Worm (Caenorhabditis elegans) whole organism, late embryonic: ENCODE measurements around the gene F46C5.10.

Source experiments
- ama-1 ChIP-seq: fragments of 150-350 bp; optimal IDR thresholded peaks from 2 replicates; lab custom pipeline; 2014
- ets-4 ChIP-seq: sonication (generic microtip); optimal IDR thresholded peaks from 2 replicates; lab custom pipeline; 2016; ENCODE audit warnings: missing genetic modification characterization, missing compliant biosample characterization
- hlh-13 ChIP-seq: fragments of 200-800 bp; sonication (Bioruptor generic); optimal IDR thresholded peaks from 2 replicates; lab custom pipeline; 2018; ENCODE audit warnings: mild to moderate bottlenecking, missing genetic modification characterization, missing compliant biosample characterization
- pha-2 ChIP-seq: sonication (generic microtip); optimal IDR thresholded peaks from 2 replicates; lab custom pipeline; 2017; ENCODE audit warnings: mild to moderate bottlenecking, missing genetic modification characterization, missing compliant biosample characterization
- rnt-1 ChIP-seq: sonication (generic microtip); optimal IDR thresholded peaks from 2 replicates; lab custom pipeline; 2016; ENCODE audit warnings: missing genetic modification characterization, missing compliant biosample characterization
- unc-3 ChIP-seq, 2 experiments: fragments of 200-800 bp in 1 of 2; sonication (Bioruptor generic) in 1 of 2; sonication (generic microtip) in 1 of 2; conservative IDR thresholded peaks in 1 of 2; optimal IDR thresholded peaks in 1 of 2; 2 replicates each; pipeline versions ENCODE4 v1.3.6 to Lab custom; 2016 to 2022; ENCODE audit warnings: missing compliant biosample characterization in 2 of 2, missing genetic modification characterization in 2 of 2, missing genetic modification reagents in 1 of 2

DNA sequence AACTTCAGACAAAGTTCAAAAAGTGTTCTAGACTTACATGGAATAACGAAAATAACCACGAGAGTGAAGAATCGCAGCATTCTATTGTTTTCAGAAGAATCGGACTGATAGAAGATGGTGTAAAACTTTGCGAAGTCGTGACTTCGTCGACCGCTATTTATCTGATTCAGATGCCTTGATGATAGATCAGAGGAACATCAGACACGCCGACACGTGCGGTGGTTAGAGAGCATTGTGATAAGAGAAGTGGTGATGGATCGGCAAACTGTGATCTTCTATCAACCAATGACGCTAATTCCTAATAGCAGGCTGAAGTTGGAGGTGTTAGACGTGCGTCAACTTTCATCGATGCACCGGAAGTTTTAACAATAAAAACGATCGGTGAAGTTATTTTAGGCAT lies 571 bp downstream of the F46C5.10 start:
- TF ChIP-seq hlh-13 (no peak), pha-2 (tag; lab: Kevin White, UChicago) (no peak), ama-1 (lab: Kevin White, UChicago) (no peak), ets-4 (no peak), unc-3 (GFP tag; conservative IDR thresholded peaks at IDR 0.05; lab: Robert Waterston, UW) (no peak), unc-3 (tag; optimal IDR thresholded peaks at IDR 0.05; lab: Kevin White, UChicago) (no peak), rnt-1 (tag; lab: Kevin White, UChicago) (no peak)
